Worm (Caenorhabditis elegans) whole organism, L3 larva: Measurements from ENCODE around the gene Y54E2A.5.
A peak's percentile ranks its signal among the peaks of the same experiment; 100 is the strongest.

Experiments
- aly-2 ChIP-seq: fragments of 150-350 bp; optimal IDR thresholded peaks from 2 replicates; lab custom pipeline; 2014; ENCODE audit warnings: missing biosample characterization, missing genetic modification characterization
- elt-1 ChIP-seq: fragments of 150-350 bp; optimal IDR thresholded peaks from 2 replicates; lab custom pipeline; 2014; ENCODE audit warnings: missing biosample characterization, missing genetic modification characterization
- fkh-10 ChIP-seq: sonication (generic microtip); optimal IDR thresholded peaks from 2 replicates; lab custom pipeline; 2017; ENCODE audit warnings: missing biosample characterization, missing genetic modification reagents, missing genetic modification characterization
- lin-39 ChIP-seq: fragments of 150-350 bp; optimal IDR thresholded peaks from 2 replicates; lab custom pipeline; 2018; ENCODE audit warnings: missing biosample characterization, missing genetic modification reagents, missing genetic modification characterization
- nhr-237 ChIP-seq: fragments of 150-350 bp; optimal IDR thresholded peaks from 2 replicates; lab custom pipeline; 2014; ENCODE audit warnings: missing biosample characterization, missing genetic modification characterization
- nhr-77 ChIP-seq: fragments of 150-350 bp; optimal IDR thresholded peaks from 2 replicates; lab custom pipeline; 2014; ENCODE audit warnings: missing biosample characterization, missing genetic modification characterization
- pha-4 ChIP-seq: fragments of 150-350 bp; optimal IDR thresholded peaks from 2 replicates; lab custom pipeline; 2014; ENCODE audit warnings: missing biosample characterization, missing genetic modification reagents, missing genetic modification characterization
- snpc-4 ChIP-seq: fragments of 150-350 bp; optimal IDR thresholded peaks from 2 replicates; lab custom pipeline; 2014; ENCODE audit warnings: missing biosample characterization, missing genetic modification characterization
- tbx-2 ChIP-seq: sonication (generic microtip); optimal IDR thresholded peaks from 2 replicates; lab custom pipeline; 2016; ENCODE audit warnings: mild to moderate bottlenecking, missing genetic modification characterization, missing compliant biosample characterization
- unc-62 ChIP-seq: fragments of 150-350 bp; sonication (generic microtip); optimal IDR thresholded peaks from 4 replicates; lab custom pipeline; 2014; ENCODE audit warnings: missing biosample characterization, missing genetic modification reagents, missing genetic modification characterization

DNA sequence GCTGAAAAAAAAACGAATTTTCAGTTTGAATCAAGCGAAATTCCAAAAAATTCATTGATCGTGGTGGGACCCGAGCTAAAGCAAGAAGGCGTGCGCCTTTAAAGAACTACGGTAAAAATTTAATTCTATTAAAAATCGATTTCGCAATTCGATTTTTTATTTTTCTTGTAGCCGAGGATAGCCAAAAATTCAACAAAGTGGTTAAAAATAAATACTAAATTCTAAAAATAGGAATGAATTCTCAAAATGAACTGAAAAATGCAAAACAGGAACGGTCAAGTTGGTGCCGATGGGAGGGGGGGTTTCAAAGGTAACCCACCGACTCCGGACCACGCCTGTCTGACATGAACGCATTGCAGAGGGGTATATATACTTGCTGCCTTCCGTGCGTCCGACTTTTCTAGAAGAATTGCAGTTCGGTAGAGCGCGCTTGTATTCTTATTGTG is 43.5 kb upstream of the Y54E2A.5 start:
- TF ChIP-seq lin-39 = peak; percentile 65
- no peak for TF ChIP-seq nhr-77
- TF ChIP-seq fkh-10 = no peak
- no peak for TF ChIP-seq unc-62 (GFP tag; lab: Kevin White, UChicago)
- TF ChIP-seq tbx-2 (tag; lab: Kevin White, UChicago) = peak; percentile 46
- TF ChIP-seq snpc-4 (tag; lab: Kevin White, UChicago) = peak; percentile 98
- no peak for TF ChIP-seq pha-4 (tag; lab: Kevin White, UChicago)
- TF ChIP-seq aly-2 = no peak
- no peak for TF ChIP-seq elt-1 (tag; lab: Kevin White, UChicago)
- TF ChIP-seq nhr-237 (tag; lab: Kevin White, UChicago) = no peak
